Fruit fly (Drosophila melanogaster): ENCODE data around the gene CG42833.
A peak's percentile ranks its signal among the peaks of the same experiment; 100 is the strongest.

Gene CG42833

DNA sequence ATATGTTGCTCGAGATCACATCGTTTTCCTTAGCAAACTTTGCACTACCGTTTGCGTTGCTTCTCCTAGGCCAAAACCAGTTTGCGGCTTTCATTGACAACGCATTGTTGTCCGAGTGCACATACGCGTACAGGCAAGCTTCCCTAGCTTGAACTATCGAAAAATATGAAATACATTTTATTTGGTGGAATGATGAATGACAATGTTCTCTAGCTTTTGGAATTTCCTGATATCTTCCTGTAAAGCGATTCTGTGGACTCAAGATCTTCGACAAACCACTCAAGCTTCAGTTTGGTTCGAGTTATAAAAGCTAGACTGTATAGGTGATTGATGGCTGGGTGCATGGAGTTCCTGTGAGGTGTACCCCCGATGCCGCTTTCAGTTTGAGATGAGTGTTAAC is 4.0 kb upstream of the CG42833 start:
- TF ChIP-seq CG17801 (GFP tag; optimal IDR thresholded peaks at IDR 0.05; ENCODE audit: partially characterized antibody): no peak

DNA sequence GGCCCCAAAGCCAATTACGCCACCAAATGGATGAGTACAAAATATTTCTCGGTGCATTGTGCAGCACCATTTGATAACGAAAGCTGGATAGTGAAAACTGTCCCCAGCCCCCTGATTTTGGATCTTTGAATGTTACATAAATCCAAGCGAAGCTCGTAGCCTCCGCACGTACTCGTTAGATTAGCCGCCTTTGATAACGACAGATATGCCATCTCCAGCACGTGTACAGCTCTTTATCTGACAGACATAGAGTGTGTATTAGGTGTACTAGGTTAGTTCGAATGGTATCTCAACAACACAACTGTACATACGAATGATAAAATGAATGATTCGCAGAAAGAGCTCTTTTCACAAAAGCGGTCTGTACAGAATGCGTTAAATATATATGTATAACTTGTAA is 3.6 kb upstream of the CG42833 start:
- no peak for TF ChIP-seq CG17801 (GFP tag; optimal IDR thresholded peaks at IDR 0.05; ENCODE audit: partially characterized antibody)

DNA sequence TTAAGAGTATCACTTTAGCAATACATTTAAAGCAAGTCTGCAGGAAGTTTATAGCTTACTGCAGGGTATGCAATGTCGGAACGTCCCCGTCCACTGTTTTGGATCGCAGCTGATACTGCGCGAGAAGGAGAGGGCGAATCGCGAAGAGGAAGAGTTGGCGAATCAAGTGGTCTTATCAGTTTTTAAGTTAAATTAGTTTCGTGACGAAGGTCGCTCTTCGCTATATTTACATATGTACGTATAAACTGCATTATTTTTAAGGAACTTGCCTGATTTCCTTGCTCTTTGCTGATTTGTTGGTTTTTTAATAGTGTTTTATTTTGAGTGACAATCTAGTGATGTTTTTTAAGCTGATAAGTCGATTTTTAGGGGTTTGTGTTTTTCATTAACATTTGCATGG is 2.7 kb upstream of the CG42833 start:
- TF ChIP-seq CG17801 (GFP tag; optimal IDR thresholded peaks at IDR 0.05; ENCODE audit: partially characterized antibody): no peak

DNA sequence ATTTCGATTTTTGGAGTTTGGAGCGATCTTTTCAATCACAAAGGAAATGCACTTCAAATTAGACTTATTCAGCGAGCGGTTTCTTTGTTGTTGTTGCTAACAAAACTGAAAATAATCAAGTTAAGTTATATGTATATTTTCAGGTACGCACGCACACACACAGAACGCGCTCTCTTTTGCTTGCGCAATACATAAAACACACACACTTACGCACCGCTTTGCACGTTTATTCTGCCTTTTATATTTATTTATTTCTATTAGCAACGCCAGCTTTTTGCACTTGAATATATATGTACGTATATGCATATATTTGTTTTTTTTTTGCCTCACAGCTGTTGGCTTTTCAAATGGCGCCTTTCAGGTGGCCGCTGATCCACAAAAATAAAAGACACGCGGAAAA is 2.2 kb upstream of the CG42833 start:
- no peak for TF ChIP-seq CG17801 (GFP tag; optimal IDR thresholded peaks at IDR 0.05; ENCODE audit: partially characterized antibody)

DNA sequence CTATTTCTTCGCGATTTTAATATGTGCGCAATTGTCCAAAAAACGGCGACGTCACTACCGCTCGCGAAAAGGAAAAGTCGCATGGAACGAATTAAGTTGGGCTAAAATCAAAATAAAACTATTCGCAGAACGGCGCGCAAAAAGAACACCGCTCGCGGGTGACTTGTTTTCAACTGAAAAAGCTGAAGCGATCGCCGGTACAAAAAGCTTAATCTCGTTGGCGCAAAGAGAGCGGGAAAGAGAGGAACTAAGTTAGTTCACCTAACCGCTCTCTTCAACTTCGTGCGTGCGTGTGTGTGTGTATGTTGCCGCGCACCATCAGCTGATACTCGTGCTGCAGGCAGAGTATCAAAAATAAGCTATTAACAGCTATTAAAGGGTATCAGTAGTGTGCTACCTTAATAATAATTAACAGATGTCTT is 1.7 kb upstream of the CG42833 start, which contains the start of gene CG42674:
Gene CG42674 (minus strand): TSS at position 180 of the 422 bp plus-strand sequence.
- peak; percentile 69 for TF ChIP-seq CG17801 (GFP tag; optimal IDR thresholded peaks at IDR 0.05; ENCODE audit: partially characterized antibody)

DNA sequence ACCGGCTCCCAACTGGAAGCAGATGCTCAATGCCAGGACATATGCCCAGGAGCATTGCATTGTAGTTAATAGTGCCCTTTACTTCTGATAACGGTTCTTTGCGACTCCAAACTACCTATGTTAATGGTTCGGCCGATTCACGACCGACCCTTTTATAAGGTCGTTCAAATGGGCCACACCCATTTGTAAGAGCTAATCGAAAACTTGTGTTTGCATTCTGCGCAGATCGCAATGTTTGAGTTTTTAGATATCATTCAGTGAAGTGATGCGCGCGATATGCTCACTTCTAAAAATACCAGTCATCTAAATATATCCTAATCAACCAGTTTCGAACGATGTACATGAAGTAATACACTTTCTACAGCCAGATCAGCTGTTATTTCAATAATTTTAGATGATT is 1.6 kb downstream of the CG42833 start, which contains the start of gene obst-F:
Gene obst-F (minus strand): TSS at position 101 of the 400 bp plus-strand sequence.
- TF ChIP-seq CG17801 (GFP tag; optimal IDR thresholded peaks at IDR 0.05; ENCODE audit: partially characterized antibody): no peak

DNA sequence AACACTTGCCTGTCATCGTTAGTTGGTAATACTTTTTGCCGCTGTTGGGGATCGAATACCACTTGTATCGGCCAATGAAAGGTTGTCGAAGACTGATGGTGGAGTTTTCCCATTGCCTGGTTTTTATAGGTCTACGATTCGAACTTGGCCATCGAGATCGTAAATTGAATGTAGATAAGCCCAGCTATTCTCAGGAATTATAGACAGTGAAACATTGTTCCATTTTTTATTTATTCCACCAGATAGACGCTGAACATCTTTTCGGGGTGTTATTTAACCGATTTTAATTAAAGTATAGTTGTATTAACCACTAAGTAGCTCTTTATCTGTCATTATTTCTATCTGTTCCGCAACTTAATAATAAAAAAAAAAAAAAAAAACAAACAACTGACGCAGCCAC is 3.7 kb downstream of the CG42833 start, which contains the start of gene CG7298:
Gene CG7298 (minus strand): TSS at position 101 of the 400 bp plus-strand sequence.
- TF ChIP-seq CG17801 (GFP tag; optimal IDR thresholded peaks at IDR 0.05; ENCODE audit: partially characterized antibody): no peak

DNA sequence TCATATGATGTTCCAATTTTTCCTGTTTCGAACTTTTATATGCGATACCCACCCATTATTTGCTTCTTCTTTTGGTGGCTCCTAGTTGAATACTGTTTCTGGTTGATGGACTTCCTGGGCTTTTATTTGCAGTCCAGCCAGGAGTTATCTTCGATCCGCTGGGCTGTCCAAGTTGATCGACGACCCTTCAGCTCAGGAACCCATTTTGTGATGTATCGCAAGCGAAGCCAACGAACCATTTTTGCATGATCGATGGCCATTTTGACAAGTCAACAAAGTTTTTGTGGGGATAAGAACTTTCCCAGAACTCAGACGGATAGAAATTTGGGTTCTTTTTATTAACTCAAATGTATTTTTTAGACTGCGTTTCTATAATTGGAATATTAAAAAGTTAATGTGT is 6.1 kb downstream of the CG42833 start, which contains the start of gene CG7290:
Gene CG7290 (minus strand): TSS at position 101 of the 400 bp plus-strand sequence.
- no peak for TF ChIP-seq CG17801 (GFP tag; optimal IDR thresholded peaks at IDR 0.05; ENCODE audit: partially characterized antibody)

DNA sequence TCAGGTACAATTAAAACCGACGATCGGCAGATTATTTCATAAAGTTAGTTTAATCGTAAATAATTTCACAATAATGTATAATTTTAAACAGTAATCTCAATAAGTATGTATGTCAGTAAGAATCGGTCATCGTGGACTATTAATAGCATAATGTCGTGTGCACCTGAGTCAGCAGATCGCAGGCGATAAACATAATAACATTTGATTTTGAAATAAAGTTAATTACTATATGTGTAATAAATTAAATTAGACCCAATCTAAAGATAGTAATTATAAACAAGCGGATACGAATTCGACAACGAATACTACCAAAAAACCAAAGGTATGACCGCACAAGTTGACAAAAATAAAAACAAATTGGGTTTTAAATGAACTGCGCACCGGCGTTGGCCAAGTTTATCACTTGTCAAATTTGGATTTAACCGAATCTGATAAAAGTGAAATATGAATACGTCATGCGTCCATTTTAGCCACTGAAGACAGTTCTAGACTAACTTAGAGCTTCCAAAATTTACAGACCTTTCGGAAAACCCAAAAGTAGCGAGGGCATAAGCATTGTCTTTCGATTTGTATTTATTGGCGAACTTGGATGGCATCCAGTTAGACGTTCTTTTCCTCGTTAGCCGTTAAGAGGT is 7.2 kb downstream of the CG42833 start, which contains the start of gene CG6996:
Gene CG6996 (plus strand): TSS at position 585 of the 635 bp plus-strand sequence.
- no peak for TF ChIP-seq CG17801 (GFP tag; optimal IDR thresholded peaks at IDR 0.05; ENCODE audit: partially characterized antibody)

DNA sequence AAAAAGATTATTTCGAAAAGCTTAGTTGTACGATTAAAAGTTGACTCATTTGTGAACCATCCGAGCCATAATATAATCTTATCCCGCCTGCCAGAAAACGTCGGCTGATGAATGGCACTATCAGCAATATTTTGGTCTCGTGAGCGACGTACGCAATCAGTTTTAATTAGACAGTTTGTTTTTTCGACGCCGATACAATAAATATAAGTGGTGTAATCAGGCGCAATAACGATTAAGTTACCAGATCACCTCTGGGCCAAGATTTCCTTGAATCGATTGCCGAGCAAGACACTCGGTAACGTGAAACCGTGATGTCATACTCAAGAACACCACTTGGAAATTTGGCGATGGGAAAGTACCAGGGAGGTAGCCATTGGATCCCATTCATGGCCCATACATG is 9.2 kb downstream of the CG42833 start:
- TF ChIP-seq CG17801 (GFP tag; optimal IDR thresholded peaks at IDR 0.05; ENCODE audit: partially characterized antibody): no peak

DNA sequence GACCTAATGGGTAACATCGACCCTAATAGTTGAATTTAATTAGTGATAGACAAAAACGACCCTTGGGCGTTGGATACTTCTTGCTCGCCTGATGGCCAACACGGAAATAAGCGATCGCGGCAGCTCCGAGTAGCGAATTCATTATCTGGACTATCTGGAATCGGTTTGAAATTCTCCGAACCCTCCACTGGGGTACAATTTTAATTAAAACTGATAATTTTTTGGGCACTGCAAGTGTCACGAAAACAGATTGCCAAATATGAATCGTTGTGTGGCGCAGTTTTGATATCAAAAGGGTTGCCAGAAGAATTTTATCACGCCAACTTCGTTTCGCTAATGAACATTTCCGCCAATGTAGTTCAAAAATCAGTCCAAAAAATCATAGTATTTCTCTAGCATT is 10.0 kb downstream of the CG42833 start:
- TF ChIP-seq CG17801 (GFP tag; optimal IDR thresholded peaks at IDR 0.05; ENCODE audit: partially characterized antibody): no peak

DNA sequence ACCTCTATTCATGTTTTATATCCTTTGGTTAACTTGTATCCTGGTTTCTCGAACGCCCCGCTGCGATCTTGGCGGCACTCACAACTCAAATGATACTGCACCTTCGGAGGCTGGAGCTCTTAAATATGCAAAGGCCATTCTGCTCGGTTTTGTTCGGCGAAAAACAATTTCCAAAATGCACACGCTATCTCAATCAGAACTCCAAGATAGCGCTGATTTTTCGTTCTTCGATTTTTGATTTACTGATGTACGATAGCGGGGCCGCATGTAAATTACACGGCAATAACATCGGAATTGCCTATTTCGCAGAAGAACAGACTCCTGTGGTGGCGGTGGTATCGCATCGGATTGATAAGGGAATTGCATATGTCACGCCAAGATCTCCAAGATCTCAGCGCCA is 12.1 kb downstream of the CG42833 start, which contains the start of gene CG7017:
Gene CG7017 (minus strand): TSS at position 101 of the 400 bp plus-strand sequence.
- TF ChIP-seq CG17801 (GFP tag; optimal IDR thresholded peaks at IDR 0.05; ENCODE audit: partially characterized antibody): no peak

DNA sequence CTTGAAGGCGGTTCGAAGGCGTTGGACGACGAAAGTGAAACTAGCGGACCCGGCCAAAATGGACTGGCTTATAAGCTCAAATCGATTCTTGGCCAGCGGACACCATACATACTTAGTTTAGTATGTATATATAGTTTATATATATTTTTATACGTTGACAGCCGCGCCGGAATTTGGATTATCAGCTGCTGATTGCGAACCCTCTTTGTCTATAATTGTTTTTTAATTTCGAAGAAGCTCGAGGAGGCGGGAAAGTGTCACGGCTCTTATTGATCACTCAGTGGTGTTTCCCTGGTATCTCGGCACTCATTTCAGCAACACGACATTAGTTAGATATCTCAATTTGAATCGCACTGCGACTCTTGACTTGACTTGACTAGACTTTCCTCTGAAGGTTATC is 20.5 kb downstream of the CG42833 start, which contains the start of gene CG6933:
Gene CG6933 (minus strand): TSS at position 47 of the 400 bp plus-strand sequence.
- no peak for TF ChIP-seq CG17801 (GFP tag; optimal IDR thresholded peaks at IDR 0.05; ENCODE audit: partially characterized antibody)

DNA sequence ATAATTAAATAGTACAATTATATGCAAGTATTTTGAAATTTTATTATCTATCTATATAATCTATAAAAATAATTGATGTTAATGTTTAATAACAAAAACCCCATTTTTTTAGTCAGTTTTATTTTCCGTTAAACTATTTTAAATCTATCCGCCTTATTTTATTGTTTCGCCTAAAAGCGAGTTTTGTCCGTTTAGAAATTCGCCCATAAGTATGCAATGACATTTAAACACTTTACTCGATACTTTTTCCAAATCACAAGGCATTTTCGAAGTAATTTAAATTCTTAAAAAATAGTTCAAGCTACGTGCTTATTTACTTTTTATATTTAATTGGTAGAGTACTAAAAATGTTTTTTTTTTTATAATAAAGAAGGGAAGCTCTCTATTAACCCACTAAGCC is 21.0 kb downstream of the CG42833 start:
- no peak for TF ChIP-seq CG17801 (GFP tag; optimal IDR thresholded peaks at IDR 0.05; ENCODE audit: partially characterized antibody)

DNA sequence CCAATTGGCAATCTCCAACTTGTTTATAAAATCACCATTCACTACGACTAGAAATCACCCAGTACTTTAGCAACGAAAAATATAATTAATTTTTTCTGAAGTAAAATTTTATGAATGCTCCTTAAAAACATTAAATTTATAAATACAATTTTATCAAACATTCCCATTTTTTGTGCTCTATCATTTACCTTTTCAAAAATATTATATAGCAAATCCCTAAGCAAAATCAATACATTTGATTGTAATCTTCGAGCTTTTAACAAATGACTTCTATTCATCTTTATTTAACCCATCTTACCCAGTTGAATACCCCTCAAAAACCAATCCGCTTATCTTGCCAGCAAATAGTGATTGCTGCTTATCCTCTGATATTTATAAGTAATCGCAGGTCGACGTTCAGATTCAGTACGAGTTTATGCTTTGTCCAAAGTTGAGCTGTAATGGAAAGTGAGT is 21.5 kb downstream of the CG42833 start, which contains the start of gene CG17145:
Gene CG17145 (plus strand): TSS at position 403 of the 453 bp plus-strand sequence.
- no peak for TF ChIP-seq CG17801 (GFP tag; optimal IDR thresholded peaks at IDR 0.05; ENCODE audit: partially characterized antibody)

DNA sequence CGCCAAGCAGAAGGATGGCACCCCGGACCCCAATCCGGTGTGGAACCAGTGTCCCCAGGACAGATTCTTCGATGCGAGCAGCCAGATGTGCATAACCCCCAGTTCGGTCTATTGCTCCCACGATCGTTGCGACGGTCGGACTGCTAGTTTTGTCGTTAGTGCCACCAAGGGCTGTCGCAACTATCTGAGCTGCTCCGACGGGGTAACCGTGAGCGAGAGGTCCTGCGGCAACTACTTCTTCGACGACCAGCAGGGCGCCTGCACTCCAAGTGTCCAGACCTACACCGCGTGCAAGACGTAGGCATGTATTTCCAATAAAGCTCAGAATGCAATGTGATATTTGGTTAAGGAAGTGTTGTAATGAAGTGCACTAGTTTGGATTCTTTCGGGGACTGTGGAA is 22.7 kb downstream of the CG42833 start:
- no peak for TF ChIP-seq CG17801 (GFP tag; optimal IDR thresholded peaks at IDR 0.05; ENCODE audit: partially characterized antibody)

Data from ovary, adult (tissue).